Worm (Caenorhabditis elegans): ENCODE measurements around the gene rde-11.
A peak's percentile ranks its signal among the peaks of the same experiment; 100 is the strongest.

rde-11 gene

ce11 chrIV:13107359-13107758, 2.4 kb downstream of the rde-11 start, which contains the start of gene B0564.2:
B0564.2 (plus strand) TSS chrIV:13107659.
- no peak for TF ChIP-seq hlh-11 (tag; optimal IDR thresholded peaks at IDR 0.05)
- no peak for TF ChIP-seq ceh-28 (tag; optimal IDR thresholded peaks at IDR 0.05)
- no peak for TF ChIP-seq ceh-62 (tag; optimal IDR thresholded peaks at IDR 0.05)
- no peak for TF ChIP-seq unc-62 (GFP tag; optimal IDR thresholded peaks at IDR 0.05 in 1 of 2)
- no peak for TF ChIP-seq unc-62 (tag; optimal IDR thresholded peaks at IDR 0.05)
- no peak for TF ChIP-seq gei-8 (GFP tag; optimal IDR thresholded peaks at IDR 0.05)

ce11 chrIV:13108430-13108829, 3.4 kb downstream of the rde-11 start:
- TF ChIP-seq unc-62 (GFP tag; optimal IDR thresholded peaks at IDR 0.05 in 1 of 2) (peak in 1 of 2 experiments; percentile 94), unc-62 (tag; optimal IDR thresholded peaks at IDR 0.05) (no peak), F26F4.8 (GFP tag; conservative IDR thresholded peaks at IDR 0.05) (no peak)

ce11 chrIV:13109751-13110150, 4.8 kb downstream of the rde-11 start, which contains the start of gene best-1:
best-1 (minus strand) TSS chrIV:13109779.
- TF ChIP-seq ctbp-1 (GFP tag; IDR thresholded peaks at IDR 0.05), result no peak
- no peak for TF ChIP-seq nhr-76 (tag; optimal IDR thresholded peaks at IDR 0.05)
- peak; percentile 32 for TF ChIP-seq hlh-11 (tag; optimal IDR thresholded peaks at IDR 0.05)
- peak; percentile 52 for TF ChIP-seq nhr-28 (tag; optimal IDR thresholded peaks at IDR 0.05)
- no peak for TF ChIP-seq ceh-20 (GFP tag; IDR thresholded peaks at IDR 0.05)
- no peak for TF ChIP-seq lin-15B (tag; optimal IDR thresholded peaks at IDR 0.05)
- peak; percentile 5 for TF ChIP-seq hlh-30 (tag; optimal IDR thresholded peaks at IDR 0.05; ENCODE audit: insufficient read depth)
- no peak for TF ChIP-seq unc-39 (tag; optimal IDR thresholded peaks at IDR 0.05)
- 0 out of 2 replicates have a peak, but pooled peaks have one; percentile 17 for TF ChIP-seq dmd-6 (GFP tag; IDR thresholded peaks at IDR 0.05)
- no peak for TF ChIP-seq zfp-3 (GFP tag; conservative IDR thresholded peaks at IDR 0.05)
- TF ChIP-seq nhr-77 (tag; optimal IDR thresholded peaks at IDR 0.05), result no peak
- TF ChIP-seq mdl-1 (tag; optimal IDR thresholded peaks at IDR 0.05), result peak in 1 of 2 experiments; percentile 67
- peak; percentile 32 for TF ChIP-seq mxl-3 (GFP tag; optimal IDR thresholded peaks at IDR 0.05)
- no peak for TF ChIP-seq rbr-2 (tag; optimal IDR thresholded peaks at IDR 0.05)
- TF ChIP-seq arid-1 (GFP tag; conservative IDR thresholded peaks at IDR 0.05), result no peak

ce11 chrIV:13110876-13111275, 5.9 kb downstream of the rde-11 start:
- TF ChIP-seq vab-7 (GFP tag; IDR thresholded peaks at IDR 0.05) (no peak), hlh-30 (tag; optimal IDR thresholded peaks at IDR 0.05; ENCODE audit: insufficient read depth) (peak; percentile 9), nhr-28 (tag; optimal IDR thresholded peaks at IDR 0.05) (peak; percentile 56), hlh-11 (tag; optimal IDR thresholded peaks at IDR 0.05) (peak; percentile 9), mdl-1 (tag; optimal IDR thresholded peaks at IDR 0.05) (peak in 1 of 2 experiments; percentile 30)

ce11 chrIV:13112982-13113381, 8.0 kb downstream of the rde-11 start, which contains the start of gene best-2:
best-2 (minus strand) TSS chrIV:13113082.
- TF ChIP-seq lsy-2 (tag; optimal IDR thresholded peaks at IDR 0.05) (no peak), nhr-102 (tag; optimal IDR thresholded peaks at IDR 0.05) (no peak), ceh-20 (GFP tag; IDR thresholded peaks at IDR 0.05) (no peak), fos-1 (tag; optimal IDR thresholded peaks at IDR 0.05) (no peak), Y105C5A.15 (GFP tag; IDR thresholded peaks at IDR 0.05) (no peak), spr-1 (tag; optimal IDR thresholded peaks at IDR 0.05) (no peak), ces-1 (GFP tag; optimal IDR thresholded peaks at IDR 0.05) (no peak), aha-1 (tag) (no peak), jun-1 (tag; optimal IDR thresholded peaks at IDR 0.05) (no peak), rbr-2 (tag; optimal IDR thresholded peaks at IDR 0.05) (no peak), aly-2 (tag; optimal IDR thresholded peaks at IDR 0.05) (no peak), F26F4.8 (GFP tag; conservative IDR thresholded peaks at IDR 0.05) (no peak), lin-15B (tag; optimal IDR thresholded peaks at IDR 0.05) (no peak)

- TF ChIP-seq hif-1 (tag; optimal IDR thresholded peaks at IDR 0.05), result no peak
- no peak for TF ChIP-seq set-16 (GFP tag; IDR thresholded peaks at IDR 0.05)
- no peak for TF ChIP-seq lin-39 (tag; optimal IDR thresholded peaks at IDR 0.05)
- TF ChIP-seq jun-1 (tag; optimal IDR thresholded peaks at IDR 0.05), result no peak
- no peak for TF ChIP-seq mep-1 (tag; optimal IDR thresholded peaks at IDR 0.05)
- TF ChIP-seq nhr-6 (tag; optimal IDR thresholded peaks at IDR 0.05), result no peak
- no peak for TF ChIP-seq F49E8.2 (tag; optimal IDR thresholded peaks at IDR 0.05; ENCODE audit: borderline replicate concordance)
These were observed 11.7 kb downstream of the rde-11 start for ce11 chrIV:13116679-13117078.
